In genomic region chr3R:21359375-21360191, dm6 we compare ENCODE assay signal across 4 fruit fly cellular contexts.
TF ChIP-seq lines count a peak whose summit lies in the region.

No protein-coding gene starts in this region.

- TF ChIP-seq CTCF in whole organism, embryonic (GFP tag; optimal IDR thresholded peaks at IDR 0.05; lab: Kevin White, UChicago) = no peak

TF ChIP-seq in whole organism, adult, 20 proteins besides CTCF, POLR2A, EP300 and RAD21:
- TF ChIP-seq Mnt (GFP tag; optimal IDR thresholded peaks at IDR 0.05; lab: Kevin White, UChicago) (peak; percentile 44), ovo (GFP tag; optimal IDR thresholded peaks at IDR 0.05; lab: Kevin White, UChicago) (no peak)

TF ChIP-seq in whole organism, embryonic, 481 proteins besides CTCF, POLR2A, EP300 and RAD21 (continues in another document):
- TF ChIP-seq CG12219 (GFP tag; optimal IDR thresholded peaks at IDR 0.05; lab: Kevin White, UChicago) (no peak), ash1 (GFP tag; optimal IDR thresholded peaks at IDR 0.05; lab: Kevin White, UChicago) (no peak), phol (tag; optimal IDR thresholded peaks at IDR 0.05; lab: Kevin White, UChicago) (peak; percentile 94), Doc3 (GFP tag; IDR thresholded peaks at IDR 0.05; lab: Robert Waterston, UW; ENCODE audit: partially characterized antibody) (peak; percentile 45; the same call in 2 of the 3 replicates), tna (GFP tag; IDR thresholded peaks at IDR 0.05; lab: Robert Waterston, UW; ENCODE audit: partially characterized antibody) (peak; percentile 63; the same call in 1 of the 2 replicates), Elba2 (GFP tag; optimal IDR thresholded peaks at IDR 0.05; lab: Kevin White, UChicago) (peak; percentile 17), CG4360 (GFP tag; IDR thresholded peaks at IDR 0.05; lab: Robert Waterston, UW) (peak; percentile 91), CG17328 (GFP tag; IDR thresholded peaks at IDR 0.05; lab: Robert Waterston, UW) (no peak), CG2116 (GFP tag; optimal IDR thresholded peaks at IDR 0.05; lab: Kevin White, UChicago) (peak; percentile 72), hb (GFP tag; IDR thresholded peaks at IDR 0.05; lab: Robert Waterston, UW; ENCODE audit: partially characterized antibody) (peak; percentile 60; the same call in 1 of the 3 replicates), CG18476 (GFP tag; optimal IDR thresholded peaks at IDR 0.05; lab: Kevin White, UChicago) (no peak), CG14710 (tag; optimal IDR thresholded peaks at IDR 0.05; lab: Kevin White, UChicago) (peak; percentile 33), vnd (GFP tag; IDR thresholded peaks at IDR 0.05; lab: Robert Waterston, UW; ENCODE audit: partially characterized antibody) (peak; percentile 70), CG1602 (GFP tag; optimal IDR thresholded peaks at IDR 0.05; lab: Kevin White, UChicago) (no peak), cato (GFP tag; optimal IDR thresholded peaks at IDR 0.05; lab: Kevin White, UChicago; ENCODE audit: borderline replicate concordance) (no peak), MESR4 (GFP tag; optimal IDR thresholded peaks at IDR 0.05; lab: Kevin White, UChicago) (peak; percentile 97), z (GFP tag; IDR thresholded peaks at IDR 0.05; lab: Robert Waterston, UW) (no peak), CG14860 (GFP tag; IDR thresholded peaks at IDR 0.05; lab: Robert Waterston, UW; ENCODE audit: partially characterized antibody) (peak; percentile 53; the same call in 2 of the 3 replicates), CG4424 (GFP tag; optimal IDR thresholded peaks at IDR 0.05; lab: Kevin White, UChicago) (no peak), Taf1 (GFP tag; IDR thresholded peaks at IDR 0.05; lab: Robert Waterston, UW) (no peak), CG10431 (GFP tag; optimal IDR thresholded peaks at IDR 0.05; lab: Kevin White, UChicago) (no peak), Ets65A (GFP tag; lab: Kevin White, UChicago) (peak; percentile 31), CG18011 (GFP tag; optimal IDR thresholded peaks at IDR 0.05; lab: Kevin White, UChicago) (no peak), Bgb (GFP tag; IDR thresholded peaks at IDR 0.05; lab: Robert Waterston, UW; ENCODE audit: partially characterized antibody) (peak; percentile 66), CG9437 (GFP tag; optimal IDR thresholded peaks at IDR 0.05; lab: Kevin White, UChicago) (no peak), Hr39 (optimal IDR thresholded peaks at IDR 0.05; lab: Kevin White, UChicago) (no peak), chinmo (GFP tag; IDR thresholded peaks at IDR 0.05; lab: Robert Waterston, UW; ENCODE audit: partially characterized antibody) (peak; percentile 28; the same call in 1 of the 4 replicates)

TF ChIP-seq in whole organism, prepupa, 60 proteins besides CTCF, POLR2A, EP300 and RAD21:
- TF ChIP-seq dsx (GFP tag; optimal IDR thresholded peaks at IDR 0.05; lab: Kevin White, UChicago; ENCODE audit: poor library complexity, severe bottlenecking) (no peak), Sox14 (GFP tag; optimal IDR thresholded peaks at IDR 0.05; lab: Kevin White, UChicago) (no peak), CG1621 (tag; optimal IDR thresholded peaks at IDR 0.05; lab: Kevin White, UChicago) (no peak), esn (GFP tag; optimal IDR thresholded peaks at IDR 0.05; lab: Kevin White, UChicago) (peak; percentile 14), CG34406 (GFP tag; optimal IDR thresholded peaks at IDR 0.05; lab: Kevin White, UChicago) (no peak), CG15336 (GFP tag; IDR thresholded peaks at IDR 0.05; lab: Robert Waterston, UW) (no peak), net (GFP tag; optimal IDR thresholded peaks at IDR 0.05; lab: Kevin White, UChicago) (no peak), CG4318 (GFP tag; optimal IDR thresholded peaks at IDR 0.05; lab: Kevin White, UChicago) (no peak)

TF ChIP-seq in whole organism, wandering third instar larva, 38 proteins besides CTCF, POLR2A, EP300 and RAD21:
- peak; percentile 21 for TF ChIP-seq Jra (GFP tag; optimal IDR thresholded peaks at IDR 0.05; lab: Kevin White, UChicago)
- TF ChIP-seq GATAd (GFP tag; optimal IDR thresholded peaks at IDR 0.05; lab: Kevin White, UChicago) = no peak
